Worm (Caenorhabditis elegans) whole organism, mixed stage, embryonic: ENCODE data around the gene lars-1.

Experiments
- M03D4.4 ChIP-seq: sonication (generic microtip); optimal IDR thresholded peaks from 2 replicates; lab custom pipeline; 2017; ENCODE audit warnings: mild to moderate bottlenecking, missing genetic modification characterization, missing compliant biosample characterization
- bed-3 ChIP-seq: fragments of 200-800 bp; sonication (Bioruptor generic); optimal IDR thresholded peaks from 3 replicates; lab custom pipeline; 2018; ENCODE audit warnings: mild to moderate bottlenecking, missing genetic modification characterization, moderate library complexity, missing compliant biosample characterization
- blmp-1 ChIP-seq: fragments of 150-350 bp; optimal IDR thresholded peaks from 2 replicates; lab custom pipeline; 2014; ENCODE audit warnings: missing biosample characterization, missing genetic modification characterization
- ceh-39 ChIP-seq: fragments of 150-350 bp; optimal IDR thresholded peaks from 2 replicates; lab custom pipeline; 2014; ENCODE audit warnings: missing biosample characterization, missing genetic modification characterization
- ceh-43 ChIP-seq: fragments of 200-800 bp; sonication (Bioruptor generic); optimal IDR thresholded peaks from 2 replicates; lab custom pipeline; 2018; ENCODE audit warnings: mild to moderate bottlenecking, missing genetic modification characterization, moderate library complexity, missing compliant biosample characterization
- ceh-83 ChIP-seq: fragments of 200-800 bp; sonication (Bioruptor generic); optimal IDR thresholded peaks from 2 replicates; lab custom pipeline; 2018; ENCODE audit warnings: mild to moderate bottlenecking, missing genetic modification characterization, missing compliant biosample characterization
- ces-1 ChIP-seq: fragments of 150-350 bp; optimal IDR thresholded peaks from 2 replicates; lab custom pipeline; 2014; ENCODE audit warnings: missing biosample characterization, missing genetic modification reagents, missing genetic modification characterization
- cnd-1 ChIP-seq: fragments of 200-800 bp; sonication (Bioruptor generic); optimal IDR thresholded peaks from 2 replicates; lab custom pipeline; 2018; ENCODE audit warnings: mild to moderate bottlenecking, missing genetic modification characterization, missing compliant biosample characterization
- drap-1 ChIP-seq: fragments of 200-800 bp; sonication (Bioruptor generic); optimal IDR thresholded peaks from 3 replicates; lab custom pipeline; 2018; ENCODE audit warnings: mild to moderate bottlenecking, missing genetic modification characterization, missing compliant biosample characterization
- elt-1 ChIP-seq: sonication (generic microtip); optimal IDR thresholded peaks from 2 replicates; lab custom pipeline; 2017; ENCODE audit warnings: missing genetic modification characterization, mild to moderate bottlenecking, missing compliant biosample characterization, antibody characterized with exemption, moderate library complexity, borderline replicate concordance; ENCODE audit not compliant: insufficient read depth
- elt-3 ChIP-seq: fragments of 150-350 bp; optimal IDR thresholded peaks from 2 replicates; lab custom pipeline; 2014; ENCODE audit warnings: missing biosample characterization, missing genetic modification characterization
- flh-1 ChIP-seq: fragments of 200-800 bp; sonication (Bioruptor generic); optimal IDR thresholded peaks from 2 replicates; lab custom pipeline; 2018; ENCODE audit warnings: mild to moderate bottlenecking, missing genetic modification characterization, moderate library complexity, missing compliant biosample characterization
- ham-2 ChIP-seq: fragments of 200-800 bp; sonication (Bioruptor generic); optimal IDR thresholded peaks from 2 replicates; lab custom pipeline; 2018; ENCODE audit warnings: mild to moderate bottlenecking, missing genetic modification characterization, missing compliant biosample characterization
- hlh-1 ChIP-seq: fragments of 150-350 bp; optimal IDR thresholded peaks from 2 replicates; lab custom pipeline; 2014; ENCODE audit warnings: missing biosample characterization, missing genetic modification reagents, missing genetic modification characterization
- lin-13 ChIP-seq: fragments of 150-350 bp; optimal IDR thresholded peaks from 2 replicates; lab custom pipeline; 2014; ENCODE audit warnings: missing biosample characterization, missing genetic modification characterization
- lin-32 ChIP-seq: fragments of 200-800 bp; sonication (Bioruptor generic); optimal IDR thresholded peaks from 2 replicates; lab custom pipeline; 2018; ENCODE audit warnings: mild to moderate bottlenecking, missing genetic modification characterization, missing compliant biosample characterization
- lsy-2 ChIP-seq: fragments of 150-350 bp; optimal IDR thresholded peaks from 2 replicates; lab custom pipeline; 2014; ENCODE audit warnings: missing biosample characterization, missing genetic modification characterization
- mab-5 ChIP-seq: fragments of 150-350 bp; optimal IDR thresholded peaks from 2 replicates; lab custom pipeline; 2014; ENCODE audit warnings: missing biosample characterization, missing genetic modification characterization
- mep-1 ChIP-seq: fragments of 150-350 bp; optimal IDR thresholded peaks from 2 replicates; lab custom pipeline; 2017; ENCODE audit warnings: missing biosample characterization, missing genetic modification reagents, missing genetic modification characterization, inconsistent platforms
- mls-2 ChIP-seq: sonication (generic microtip); optimal IDR thresholded peaks from 2 replicates; lab custom pipeline; 2016; ENCODE audit warnings: mild to moderate bottlenecking, missing genetic modification characterization, moderate library complexity, missing compliant biosample characterization
- nhr-12 ChIP-seq: fragments of 150-350 bp; optimal IDR thresholded peaks from 2 replicates; lab custom pipeline; 2014; ENCODE audit warnings: missing biosample characterization, missing genetic modification characterization
- nhr-2 ChIP-seq: fragments of 150-350 bp; optimal IDR thresholded peaks from 2 replicates; lab custom pipeline; 2014; ENCODE audit warnings: missing biosample characterization, missing genetic modification characterization
- nhr-237 ChIP-seq: fragments of 150-350 bp; optimal IDR thresholded peaks from 2 replicates; lab custom pipeline; 2014; ENCODE audit warnings: missing biosample characterization, missing genetic modification characterization
- nhr-28 ChIP-seq: fragments of 150-350 bp; optimal IDR thresholded peaks from 2 replicates; lab custom pipeline; 2014; ENCODE audit warnings: missing biosample characterization, missing genetic modification characterization
- nhr-76 ChIP-seq: sonication (generic microtip); optimal IDR thresholded peaks from 2 replicates; lab custom pipeline; 2017; ENCODE audit warnings: missing biosample characterization, missing genetic modification characterization
- pha-4 ChIP-seq: fragments of 150-350 bp; optimal IDR thresholded peaks from 2 replicates; lab custom pipeline; 2018; ENCODE audit warnings: missing biosample characterization, missing genetic modification reagents, missing genetic modification characterization
- sem-2 ChIP-seq: fragments of 200-800 bp; sonication (Bioruptor generic); optimal IDR thresholded peaks from 2 replicates; lab custom pipeline; 2018; ENCODE audit warnings: mild to moderate bottlenecking, missing genetic modification characterization, missing compliant biosample characterization
- snpc-4 ChIP-seq: fragments of 150-350 bp; optimal IDR thresholded peaks from 2 replicates; lab custom pipeline; 2014; ENCODE audit warnings: missing biosample characterization, missing genetic modification characterization
- sptf-1 ChIP-seq: sonication (generic microtip); optimal IDR thresholded peaks from 2 replicates; lab custom pipeline; 2017; ENCODE audit warnings: mild to moderate bottlenecking, missing genetic modification characterization, moderate library complexity, missing compliant biosample characterization
- tbx-8 ChIP-seq: fragments of 200-800 bp; sonication (Bioruptor generic); optimal IDR thresholded peaks from 2 replicates; lab custom pipeline; 2018; ENCODE audit warnings: mild to moderate bottlenecking, missing genetic modification characterization, moderate library complexity, missing compliant biosample characterization
- unc-120 ChIP-seq: sonication (generic microtip); optimal IDR thresholded peaks from 2 replicates; lab custom pipeline; 2017; ENCODE audit warnings: missing genetic modification characterization, missing compliant biosample characterization; ENCODE audit not compliant: poor library complexity, severe bottlenecking
- unc-39 ChIP-seq: fragments of 150-350 bp; optimal IDR thresholded peaks from 2 replicates; lab custom pipeline; 2014; ENCODE audit warnings: missing biosample characterization, missing genetic modification characterization
- unc-62 ChIP-seq: fragments of 150-350 bp; optimal IDR thresholded peaks from 2 replicates; lab custom pipeline; 2014; ENCODE audit warnings: missing biosample characterization, missing genetic modification reagents, missing genetic modification characterization
- zip-8 ChIP-seq: fragments of 150-350 bp; optimal IDR thresholded peaks from 2 replicates; lab custom pipeline; 2014; ENCODE audit warnings: missing biosample characterization, missing genetic modification characterization
- ztf-11 ChIP-seq: fragments of 150-350 bp; optimal IDR thresholded peaks from 2 replicates; lab custom pipeline; 2014; ENCODE audit warnings: missing biosample characterization, missing genetic modification characterization

Gene lars-1

ce11 chrIII:4178564-4178963 is 8.0 kb downstream of the lars-1 start, which contains the start of gene C16C10.2:
C16C10.2 (minus strand) TSS chrIII:4178664.
- TF ChIP-seq nhr-76 (tag; lab: Kevin White, UChicago) (no peak), zip-8 (tag; lab: Kevin White, UChicago) (no peak), lin-32 (GFP tag; lab: Kevin White, UChicago) (no peak), unc-120 (tag; lab: Kevin White, UChicago) (no peak), nhr-2 (tag; lab: Kevin White, UChicago) (no peak)

- TF ChIP-seq elt-3 (no peak), zip-8 (tag; lab: Kevin White, UChicago) (no peak), pha-4 (no peak), elt-1 (tag; lab: Kevin White, UChicago) (no peak), ceh-43 (GFP tag; lab: Kevin White, UChicago) (no peak), unc-120 (tag; lab: Kevin White, UChicago) (no peak), nhr-237 (no peak), drap-1 (GFP tag; lab: Kevin White, UChicago) (no peak), ceh-39 (tag; lab: Kevin White, UChicago) (no peak), flh-1 (GFP tag; lab: Kevin White, UChicago) (no peak)
These were observed 10.4 kb downstream of the lars-1 start, which contains the start of the genes hrde-1 and C16C10.13 for ce11 chrIII:4176109-4176596. hrde-1 (minus strand) TSS chrIII:4176159. C16C10.13 (plus strand) TSS chrIII:4176440.

ce11 chrIII:4175489-4175888 is 11.1 kb downstream of the lars-1 start:
- no peak for TF ChIP-seq mep-1 (tag; lab: Kevin White, UChicago)
- TF ChIP-seq M03D4.4 (tag; lab: Kevin White, UChicago), result no peak
- no peak for TF ChIP-seq elt-3
- TF ChIP-seq mab-5, result no peak
- TF ChIP-seq ztf-11 (tag; lab: Kevin White, UChicago), result no peak
- TF ChIP-seq ham-2 (GFP tag; lab: Kevin White, UChicago), result no peak
- no peak for TF ChIP-seq sptf-1
- TF ChIP-seq ces-1 (GFP tag; lab: Kevin White, UChicago), result no peak
- TF ChIP-seq unc-120 (tag; lab: Kevin White, UChicago), result no peak
- TF ChIP-seq pha-4, result no peak
- no peak for TF ChIP-seq ceh-83 (GFP tag; lab: Kevin White, UChicago)
- TF ChIP-seq nhr-237, result no peak
- no peak for TF ChIP-seq zip-8 (tag; lab: Kevin White, UChicago)

- TF ChIP-seq zip-8 (tag; lab: Kevin White, UChicago) (no peak), lin-32 (GFP tag; lab: Kevin White, UChicago) (no peak), mls-2 (tag; lab: Kevin White, UChicago) (no peak), mep-1 (tag; lab: Kevin White, UChicago) (no peak)
These were observed 14.4 kb downstream of the lars-1 start for ce11 chrIII:4172210-4172609.

ce11 chrIII:4170903-4171377 is 15.7 kb downstream of the lars-1 start, which contains the start of the genes rnf-121 and C16C10.4:
rnf-121 (minus strand) TSS chrIII:4170953.
C16C10.4 (plus strand) TSS chrIII:4171336.
- TF ChIP-seq mls-2 (tag; lab: Kevin White, UChicago) (peak; percentile 94), nhr-28 (tag; lab: Kevin White, UChicago) (peak; percentile 73), mab-5 (peak; percentile 91), bed-3 (GFP tag; lab: Kevin White, UChicago) (peak; percentile 83), ztf-11 (tag; lab: Kevin White, UChicago) (peak; percentile 94), elt-1 (tag; lab: Kevin White, UChicago) (peak; percentile 75), elt-3 (peak; percentile 78), unc-39 (tag; lab: Kevin White, UChicago) (peak; percentile 71), snpc-4 (no peak), nhr-76 (tag; lab: Kevin White, UChicago) (peak; percentile 73), nhr-12 (tag; lab: Kevin White, UChicago) (peak; percentile 99), cnd-1 (peak; percentile 94), sptf-1 (peak; percentile 96), lsy-2 (tag; lab: Kevin White, UChicago) (peak; percentile 72), hlh-1 (tag; lab: Kevin White, UChicago) (peak; percentile 85), lin-32 (GFP tag; lab: Kevin White, UChicago) (peak; percentile 89), pha-4 (peak; percentile 62), mep-1 (tag; lab: Kevin White, UChicago) (peak; percentile 82), ceh-43 (GFP tag; lab: Kevin White, UChicago) (peak; percentile 92), sem-2 (GFP tag; lab: Kevin White, UChicago) (peak; percentile 82), ceh-83 (GFP tag; lab: Kevin White, UChicago) (peak; percentile 94), zip-8 (tag; lab: Kevin White, UChicago) (no peak), ham-2 (GFP tag; lab: Kevin White, UChicago) (peak; percentile 73), ceh-39 (tag; lab: Kevin White, UChicago) (peak; percentile 51), blmp-1 (tag; lab: Kevin White, UChicago) (peak; percentile 73), tbx-8 (GFP tag; lab: Kevin White, UChicago) (peak; percentile 81), flh-1 (GFP tag; lab: Kevin White, UChicago) (peak; percentile 83), drap-1 (GFP tag; lab: Kevin White, UChicago) (peak; percentile 88), nhr-237 (peak; percentile 53), unc-62 (GFP tag; lab: Kevin White, UChicago) (peak; percentile 7), nhr-2 (tag; lab: Kevin White, UChicago) (peak; percentile 20), unc-120 (tag; lab: Kevin White, UChicago) (peak; percentile 93), M03D4.4 (tag; lab: Kevin White, UChicago) (peak; percentile 93), ces-1 (GFP tag; lab: Kevin White, UChicago) (no peak), lin-13 (tag; lab: Kevin White, UChicago) (peak; percentile 81)
- TF ChIP-seq, all 35 proteins: peak for 32
